Worm (Caenorhabditis elegans): Measurements from ENCODE around the gene chc-1.
A peak's percentile ranks its signal among the peaks of the same experiment; 100 is the strongest.

The chc-1 gene

ce11 chrIII:10218587-10218986 is 15.0 kb downstream of the chc-1 start, which contains the start of the genes rde-4 and cox-14 (continued):
- TF ChIP-seq hlh-11 (tag; optimal IDR thresholded peaks at IDR 0.05) (no peak), fos-1 (tag; optimal IDR thresholded peaks at IDR 0.05) (no peak), daf-12 (tag; optimal IDR thresholded peaks at IDR 0.05) (no peak), ZK546.5 (tag; optimal IDR thresholded peaks at IDR 0.05) (no peak), hmg-1.1 (GFP tag; IDR thresholded peaks at IDR 0.05) (no peak), ces-1 (GFP tag; optimal IDR thresholded peaks at IDR 0.05) (no peak), zfp-2 (tag; optimal IDR thresholded peaks at IDR 0.05) (no peak), dmd-9 (GFP tag; IDR thresholded peaks at IDR 0.05) (no peak), pqm-1 (tag; optimal IDR thresholded peaks at IDR 0.05) (no peak), duxl-1 (tag; optimal IDR thresholded peaks at IDR 0.05; ENCODE audit: poor library complexity) (no peak), daf-19 (GFP tag; conservative IDR thresholded peaks at IDR 0.05) (no peak), lin-1 (GFP tag; IDR thresholded peaks at IDR 0.05) (no peak), hif-1 (tag; optimal IDR thresholded peaks at IDR 0.05) (no peak), nhr-42 (GFP tag; IDR thresholded peaks at IDR 0.05) (no peak), lin-38 (GFP tag; IDR thresholded peaks at IDR 0.05) (no peak), F37D6.2 (tag; optimal IDR thresholded peaks at IDR 0.05) (peak; percentile 30), mdl-1 (tag; optimal IDR thresholded peaks at IDR 0.05) (peak in 1 of 2 experiments; percentile 17), F44E2.7 (GFP tag; IDR thresholded peaks at IDR 0.05) (no peak), ama-1 (optimal IDR thresholded peaks at IDR 0.05) (peak; percentile 18), daf-16 (GFP tag; optimal IDR thresholded peaks at IDR 0.05) (no peak), daf-16 (tag; optimal IDR thresholded peaks at IDR 0.05) (peak; percentile 78), mdt-29 (GFP tag; IDR thresholded peaks at IDR 0.05) (no peak), zfp-3 (GFP tag; conservative IDR thresholded peaks at IDR 0.05) (no peak), lir-3 (tag; optimal IDR thresholded peaks at IDR 0.05) (no peak), D1046.2 (GFP tag; IDR thresholded peaks at IDR 0.05) (no peak), cey-2 (tag; optimal IDR thresholded peaks at IDR 0.05; ENCODE audit: borderline replicate concordance, insufficient read depth) (no peak), mes-2 (tag; optimal IDR thresholded peaks at IDR 0.05; ENCODE audit: poor library complexity, severe bottlenecking) (no peak), ceh-28 (tag; optimal IDR thresholded peaks at IDR 0.05) (no peak), tra-1 (GFP tag; IDR thresholded peaks at IDR 0.05) (no peak), dve-1 (tag; optimal IDR thresholded peaks at IDR 0.05; ENCODE audit: insufficient read depth) (peak; percentile 78), nhr-10 (tag; optimal IDR thresholded peaks at IDR 0.05) (no peak), F49E8.2 (tag; optimal IDR thresholded peaks at IDR 0.05; ENCODE audit: borderline replicate concordance) (no peak), R02D3.7 (tag; optimal IDR thresholded peaks at IDR 0.05) (no peak), lin-29 (GFP tag; IDR thresholded peaks at IDR 0.05) (no peak), ceh-82 (tag; optimal IDR thresholded peaks at IDR 0.05) (no peak), fkh-10 (GFP tag; optimal IDR thresholded peaks at IDR 0.05) (peak; percentile 23), nhr-76 (tag; optimal IDR thresholded peaks at IDR 0.05) (no peak), unc-130 (GFP tag; optimal IDR thresholded peaks at IDR 0.05) (peak; percentile 56), ZK337.2 (GFP tag; IDR thresholded peaks at IDR 0.05) (no peak), nhr-6 (tag; optimal IDR thresholded peaks at IDR 0.05) (peak; percentile 84), T20F7.1 (GFP tag; optimal IDR thresholded peaks at IDR 0.05) (no peak), saeg-2 (GFP tag; IDR thresholded peaks at IDR 0.05) (no peak), vab-7 (GFP tag; IDR thresholded peaks at IDR 0.05) (no peak), zag-1 (tag; optimal IDR thresholded peaks at IDR 0.05) (no peak), nhr-77 (tag; optimal IDR thresholded peaks at IDR 0.05) (peak; percentile 66), ztf-11 (tag; optimal IDR thresholded peaks at IDR 0.05) (no peak), nhr-41 (GFP tag; IDR thresholded peaks at IDR 0.05) (no peak), aha-1 (tag) (peak; percentile 64), zip-2 (tag; optimal IDR thresholded peaks at IDR 0.05) (no peak), snpc-1.2 (GFP tag; IDR thresholded peaks at IDR 0.05) (no peak), snpc-4 (tag; optimal IDR thresholded peaks at IDR 0.05) (no peak), skn-1 (tag; optimal IDR thresholded peaks at IDR 0.05) (no peak), mep-1 (tag; optimal IDR thresholded peaks at IDR 0.05) (peak; percentile 89)
